Worm (Caenorhabditis elegans) whole organism, L1 larva: ENCODE measurements around the gene puf-9.

Experiments
- F16B12.6 ChIP-seq: fragments of 150-350 bp; optimal IDR thresholded peaks from 2 replicates; lab custom pipeline; 2014; ENCODE audit warnings: missing biosample characterization, missing genetic modification characterization
- egl-27 ChIP-seq, 2 experiments: fragments of 150-350 bp in 1 of 2; sonication (generic microtip); optimal IDR thresholded peaks; 3 replicates each; lab custom pipeline; 2017 to 2018; ENCODE audit warnings: missing biosample characterization in 2 of 2, missing genetic modification characterization in 2 of 2, missing genetic modification reagents in 2 of 2
- lin-15B ChIP-seq: fragments of 150-350 bp; sonication (generic microtip); optimal IDR thresholded peaks from 3 replicates; lab custom pipeline; 2014; ENCODE audit warnings: missing biosample characterization, missing genetic modification characterization
- lsy-2 ChIP-seq, 2 experiments: fragments of 150-350 bp; optimal IDR thresholded peaks; 2 replicates each; lab custom pipeline; 2014; ENCODE audit warnings: missing biosample characterization in 2 of 2, missing genetic modification characterization in 2 of 2
- nhr-11 ChIP-seq: fragments of 150-350 bp; optimal IDR thresholded peaks from 2 replicates; lab custom pipeline; 2014; ENCODE audit warnings: missing biosample characterization, missing genetic modification characterization
- nhr-28 ChIP-seq: fragments of 150-350 bp; optimal IDR thresholded peaks from 2 replicates; lab custom pipeline; 2014; ENCODE audit warnings: missing biosample characterization, missing genetic modification characterization
- nhr-76 ChIP-seq: sonication (generic microtip); optimal IDR thresholded peaks from 2 replicates; lab custom pipeline; 2017; ENCODE audit warnings: missing biosample characterization, missing genetic modification characterization
- nhr-77 ChIP-seq: fragments of 150-350 bp; optimal IDR thresholded peaks from 2 replicates; lab custom pipeline; 2014; ENCODE audit warnings: missing biosample characterization, missing genetic modification characterization
- pag-3 ChIP-seq: sonication (generic microtip); optimal IDR thresholded peaks from 2 replicates; lab custom pipeline; 2017; ENCODE audit warnings: missing genetic modification characterization, mild to moderate bottlenecking, missing compliant biosample characterization, antibody characterized with exemption, borderline replicate concordance; ENCODE audit not compliant: insufficient read depth
- pqm-1 ChIP-seq: sonication (generic microtip); optimal IDR thresholded peaks from 3 replicates; lab custom pipeline; 2017; ENCODE audit warnings: missing biosample characterization, missing genetic modification characterization
- snpc-4 ChIP-seq: fragments of 150-350 bp; optimal IDR thresholded peaks from 2 replicates; lab custom pipeline; 2014; ENCODE audit warnings: missing biosample characterization, missing genetic modification characterization
- sox-4 ChIP-seq: sonication (generic microtip); optimal IDR thresholded peaks from 2 replicates; lab custom pipeline; 2016; ENCODE audit warnings: missing genetic modification characterization, missing compliant biosample characterization
- unc-30 ChIP-seq: sonication (generic microtip); optimal IDR thresholded peaks from 2 replicates; lab custom pipeline; 2017; ENCODE audit warnings: missing biosample characterization, missing genetic modification characterization
- unc-62 ChIP-seq: fragments of 150-350 bp; optimal IDR thresholded peaks from 2 replicates; lab custom pipeline; 2014; ENCODE audit warnings: missing biosample characterization, missing genetic modification reagents, missing genetic modification characterization

DNA sequence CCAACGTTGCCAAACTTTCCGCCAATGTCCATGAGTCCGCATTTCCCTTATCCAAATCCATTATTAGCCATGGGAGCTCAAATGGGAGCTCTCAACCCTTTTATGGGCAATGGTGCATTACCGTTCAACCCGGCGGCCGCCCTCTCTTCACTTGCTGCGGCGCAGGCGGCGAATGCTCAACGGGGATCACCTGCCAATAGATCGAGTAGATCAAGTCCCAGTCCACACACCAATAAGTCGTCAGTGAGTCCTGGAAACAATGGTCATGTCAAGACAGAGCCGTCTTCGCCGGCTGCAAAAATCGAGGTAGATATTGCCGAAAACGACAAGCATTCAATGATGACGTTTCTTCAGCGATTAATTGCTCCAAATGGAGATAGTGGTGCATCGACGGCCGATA, 30.8 kb downstream of the puf-9 start:
- TF ChIP-seq F16B12.6, result no peak
- no peak for TF ChIP-seq nhr-11
- no peak for TF ChIP-seq lin-15B
- no peak for TF ChIP-seq lsy-2 (tag; optimal IDR thresholded peaks at IDR 0.05; lab: Kevin White, UChicago)
- TF ChIP-seq snpc-4 (tag; lab: Kevin White, UChicago), result no peak
- TF ChIP-seq nhr-77 (tag; lab: Kevin White, UChicago), result no peak
- TF ChIP-seq pag-3, result no peak
- TF ChIP-seq sox-4 (tag; lab: Kevin White, UChicago), result no peak
- no peak for TF ChIP-seq pqm-1 (tag; lab: Kevin White, UChicago)
- no peak for TF ChIP-seq unc-30 (tag; lab: Kevin White, UChicago)
- TF ChIP-seq nhr-76 (tag; lab: Kevin White, UChicago), result no peak
- TF ChIP-seq egl-27 (tag; optimal IDR thresholded peaks at IDR 0.05; lab: Kevin White, UChicago), result no peak
- no peak for TF ChIP-seq unc-62 (GFP tag; lab: Kevin White, UChicago)
- no peak for TF ChIP-seq nhr-28 (tag; lab: Kevin White, UChicago)
